Worm (Caenorhabditis elegans): Measurements from ENCODE around the gene glc-4.

DNA sequence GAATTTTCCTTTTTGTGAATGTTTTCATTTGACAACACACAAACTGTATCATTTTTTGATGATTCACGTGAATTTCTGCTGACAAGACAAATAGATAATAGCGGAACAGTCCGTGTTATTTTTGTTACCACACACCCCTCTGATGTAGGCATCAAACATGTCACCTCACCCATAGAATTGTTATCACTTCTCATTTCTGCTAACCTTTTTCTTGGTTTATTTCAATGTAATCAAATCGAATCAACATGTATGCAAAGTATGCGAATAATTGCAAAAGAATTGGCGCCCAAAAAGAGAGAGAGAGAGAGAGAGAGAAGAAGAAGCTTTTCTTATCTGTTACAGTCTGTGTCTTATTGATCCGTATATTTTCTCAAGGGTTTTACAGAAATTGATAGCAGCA is 17.3 kb downstream of the glc-4 start:
- TF ChIP-seq npax-4 (tag; optimal IDR thresholded peaks at IDR 0.05) (no peak), ceh-31 (tag; optimal IDR thresholded peaks at IDR 0.05) (no peak), pha-4 (tag; optimal IDR thresholded peaks at IDR 0.05) (no peak), nfya-1 (tag; optimal IDR thresholded peaks at IDR 0.05) (no peak), fkh-10 (GFP tag; optimal IDR thresholded peaks at IDR 0.05) (no peak), ets-4 (tag; optimal IDR thresholded peaks at IDR 0.05) (no peak), unc-86 (tag; optimal IDR thresholded peaks at IDR 0.05) (no peak), ceh-18 (tag; optimal IDR thresholded peaks at IDR 0.05) (no peak)
